Worm (Caenorhabditis elegans) whole organism, L4 larva: ENCODE data around the gene C36B7.5.

Source experiments
- D1046.2 ChIP-seq: fragments of 200-800 bp; sonication (Bioruptor generic); IDR thresholded peaks from 2 replicates; pipeline ENCODE4 v1.3.6; 2022; ENCODE audit warnings: missing genetic modification characterization, missing compliant biosample characterization
- F10B5.3 ChIP-seq: sonication (generic microtip); optimal IDR thresholded peaks from 2 replicates; lab custom pipeline; 2016; ENCODE audit warnings: mild to moderate bottlenecking, missing genetic modification characterization, missing compliant biosample characterization
- F26F4.8 ChIP-seq: fragments of 200-800 bp; sonication (Bioruptor generic); conservative IDR thresholded peaks from 2 replicates; pipeline ENCODE4 v1.3.6; 2022; ENCODE audit warnings: missing genetic modification characterization, missing compliant biosample characterization
- F49E8.2 ChIP-seq: sonication (generic microtip); optimal IDR thresholded peaks from 2 replicates; lab custom pipeline; 2016; ENCODE audit warnings: missing compliant biosample characterization, mild to moderate bottlenecking, missing genetic modification characterization, borderline replicate concordance
- R02D3.7 ChIP-seq: fragments of 150-350 bp; sonication (generic microtip); optimal IDR thresholded peaks from 3 replicates; lab custom pipeline; 2014; ENCODE audit warnings: missing biosample characterization, missing genetic modification characterization
- ZK337.2 ChIP-seq: fragments of 200-800 bp; sonication (Bioruptor generic); IDR thresholded peaks from 2 replicates; pipeline ENCODE4 v1.3.6; 2022; ENCODE audit warnings: missing genetic modification reagents, missing genetic modification characterization, missing compliant biosample characterization
- aha-1 ChIP-seq: fragments of 150-350 bp; peaks from one replicate; lab custom pipeline; 2014; ENCODE audit warnings: missing biosample characterization, missing genetic modification characterization
- arid-1 ChIP-seq: fragments of 200-800 bp; sonication (Bioruptor generic); conservative IDR thresholded peaks from 2 replicates; pipeline ENCODE4 v1.3.6; 2022; ENCODE audit warnings: missing genetic modification reagents, missing genetic modification characterization, missing compliant biosample characterization
- attf-4 ChIP-seq: sonication (generic microtip); optimal IDR thresholded peaks from 3 replicates; lab custom pipeline; 2017; ENCODE audit warnings: missing biosample characterization, missing genetic modification characterization
- ceh-20 ChIP-seq: fragments of 200-800 bp; sonication (Bioruptor generic); IDR thresholded peaks from 2 replicates; pipeline ENCODE4 v1.3.6; 2022; ENCODE audit warnings: missing genetic modification reagents, missing genetic modification characterization, missing compliant biosample characterization
- ceh-62 ChIP-seq: sonication (generic microtip); optimal IDR thresholded peaks from 2 replicates; lab custom pipeline; 2017; ENCODE audit warnings: missing biosample characterization, missing genetic modification characterization
- ces-1 ChIP-seq: fragments of 150-350 bp; sonication (generic microtip); optimal IDR thresholded peaks from 4 replicates; lab custom pipeline; 2014; ENCODE audit warnings: missing biosample characterization, missing genetic modification reagents, missing genetic modification characterization
- daf-12 ChIP-seq: fragments of 150-350 bp; optimal IDR thresholded peaks from 2 replicates; lab custom pipeline; 2014; ENCODE audit warnings: missing biosample characterization, missing genetic modification reagents, missing genetic modification characterization
- daf-16 ChIP-seq, 3 experiments: sonication (generic microtip); optimal IDR thresholded peaks; 2 replicates each; lab custom pipeline; 2016 to 2017; ENCODE audit warnings: missing genetic modification characterization in 3 of 3, missing genetic modification reagents in 3 of 3, mild to moderate bottlenecking in 2 of 3, missing compliant biosample characterization in 2 of 3, missing biosample characterization in 1 of 3, moderate library complexity in 1 of 3
- dmd-8 ChIP-seq: fragments of 200-800 bp; sonication (Bioruptor generic); IDR thresholded peaks from 2 replicates; pipeline ENCODE4 v1.3.6; 2022; ENCODE audit warnings: missing genetic modification characterization, missing compliant biosample characterization
- fkh-10 ChIP-seq: fragments of 150-350 bp; optimal IDR thresholded peaks from 2 replicates; lab custom pipeline; 2014; ENCODE audit warnings: missing biosample characterization, missing genetic modification reagents, missing genetic modification characterization
- fos-1 ChIP-seq: fragments of 150-350 bp; optimal IDR thresholded peaks from 2 replicates; lab custom pipeline; 2014; ENCODE audit warnings: missing biosample characterization, missing genetic modification characterization
- gei-8 ChIP-seq: fragments of 200-800 bp; sonication (Bioruptor generic); optimal IDR thresholded peaks from 2 replicates; lab custom pipeline; 2018; ENCODE audit warnings: mild to moderate bottlenecking, missing genetic modification characterization, missing compliant biosample characterization
- hif-1 ChIP-seq, 2 experiments: sonication (generic microtip); optimal IDR thresholded peaks; 2 replicates each; lab custom pipeline; 2016 to 2017; ENCODE audit warnings: missing compliant biosample characterization in 2 of 2, missing genetic modification characterization in 2 of 2, missing genetic modification reagents in 2 of 2, missing genotype in 2 of 2, mild to moderate bottlenecking in 1 of 2
- hlh-30 ChIP-seq: sonication (generic microtip); optimal IDR thresholded peaks from 2 replicates; lab custom pipeline; 2017; ENCODE audit warnings: antibody characterized with exemption, mild to moderate bottlenecking, missing genetic modification characterization, missing compliant biosample characterization; ENCODE audit not compliant: insufficient read depth
- jun-1 ChIP-seq: fragments of 150-350 bp; optimal IDR thresholded peaks from 2 replicates; lab custom pipeline; 2014; ENCODE audit warnings: missing biosample characterization, missing genetic modification reagents, missing genetic modification characterization
- lin-38 ChIP-seq: fragments of 200-800 bp; sonication (Bioruptor generic); IDR thresholded peaks from 2 replicates; pipeline ENCODE4 v1.3.6; 2022; ENCODE audit warnings: missing genetic modification reagents, missing genetic modification characterization, missing compliant biosample characterization
- lsy-2 ChIP-seq, 2 experiments: fragments of 150-350 bp in 1 of 2; sonication (generic microtip) in 1 of 2; optimal IDR thresholded peaks; 2 replicates each; lab custom pipeline; 2014 to 2017; ENCODE audit warnings: missing biosample characterization in 2 of 2, missing genetic modification characterization in 2 of 2
- madf-9 ChIP-seq: fragments of 200-800 bp; sonication (Bioruptor generic); conservative IDR thresholded peaks from 2 replicates; pipeline ENCODE4 v1.3.6; 2022; ENCODE audit warnings: missing genetic modification reagents, missing genetic modification characterization, missing compliant biosample characterization
- mes-2 ChIP-seq: sonication (generic microtip); optimal IDR thresholded peaks from 2 replicates; lab custom pipeline; 2016; ENCODE audit warnings: missing genotype, mild to moderate bottlenecking, missing genetic modification characterization, missing compliant biosample characterization; ENCODE audit not compliant: poor library complexity, severe bottlenecking
- mxl-2 ChIP-seq: fragments of 200-800 bp; sonication (Bioruptor generic); conservative IDR thresholded peaks from 2 replicates; pipeline ENCODE4 v1.3.6; 2022; ENCODE audit warnings: missing genetic modification reagents, missing genetic modification characterization, missing compliant biosample characterization
- nhr-111 ChIP-seq: fragments of 200-800 bp; sonication (Bioruptor generic); optimal IDR thresholded peaks from 2 replicates; lab custom pipeline; 2018; ENCODE audit warnings: mild to moderate bottlenecking, missing genetic modification characterization, missing compliant biosample characterization
- nhr-237 ChIP-seq: sonication (generic microtip); optimal IDR thresholded peaks from 2 replicates; lab custom pipeline; 2017; ENCODE audit warnings: missing biosample characterization, missing genetic modification characterization
- nhr-76 ChIP-seq: fragments of 150-350 bp; optimal IDR thresholded peaks from 2 replicates; lab custom pipeline; 2014; ENCODE audit warnings: missing biosample characterization, missing genetic modification characterization
- nhr-77 ChIP-seq: fragments of 150-350 bp; optimal IDR thresholded peaks from 2 replicates; lab custom pipeline; 2014; ENCODE audit warnings: missing biosample characterization, missing genetic modification characterization
- skn-1 ChIP-seq: fragments of 150-350 bp; optimal IDR thresholded peaks from 2 replicates; lab custom pipeline; 2014; ENCODE audit warnings: missing biosample characterization, missing genetic modification characterization
- snpc-1.2 ChIP-seq: fragments of 200-800 bp; sonication (Bioruptor generic); IDR thresholded peaks from 2 replicates; pipeline ENCODE4 v1.3.6; 2022; ENCODE audit warnings: missing genetic modification reagents, missing genetic modification characterization, missing compliant biosample characterization
- spr-1 ChIP-seq: sonication (generic microtip); optimal IDR thresholded peaks from 2 replicates; lab custom pipeline; 2016; ENCODE audit warnings: mild to moderate bottlenecking, missing genetic modification characterization, missing compliant biosample characterization
- tag-97 ChIP-seq: fragments of 200-800 bp; sonication (Bioruptor generic); IDR thresholded peaks from 2 replicates; pipeline ENCODE4 v1.3.6; 2022; ENCODE audit warnings: missing genetic modification characterization, missing compliant biosample characterization
- tra-1 ChIP-seq: fragments of 200-800 bp; sonication (Bioruptor generic); IDR thresholded peaks from 2 replicates; pipeline ENCODE4 v1.3.6; 2022; ENCODE audit warnings: missing genetic modification reagents, missing genetic modification characterization, missing compliant biosample characterization
- unc-130 ChIP-seq: sonication (generic microtip); optimal IDR thresholded peaks from 2 replicates; lab custom pipeline; 2016; ENCODE audit warnings: missing genetic modification reagents, missing genetic modification characterization, missing compliant biosample characterization
- unc-62 ChIP-seq, 3 experiments: fragments of 150-350 bp in 1 of 3; sonication (generic microtip); optimal IDR thresholded peaks in 2 of 3; peaks in 1 of 3; 1 replicate in 1 of 3; 2 replicates in 2 of 3; lab custom pipeline; 2014 to 2017; ENCODE audit warnings: missing biosample characterization in 3 of 3, missing genetic modification characterization in 3 of 3, missing genetic modification reagents in 3 of 3, missing genotype in 1 of 3
- zip-2 ChIP-seq: fragments of 150-350 bp; optimal IDR thresholded peaks from 2 replicates; lab custom pipeline; 2014; ENCODE audit warnings: missing biosample characterization, missing genetic modification characterization
- ztf-11 ChIP-seq: fragments of 150-350 bp; optimal IDR thresholded peaks from 2 replicates; lab custom pipeline; 2014; ENCODE audit warnings: missing biosample characterization, missing genetic modification characterization

The C36B7.5 gene

DNA sequence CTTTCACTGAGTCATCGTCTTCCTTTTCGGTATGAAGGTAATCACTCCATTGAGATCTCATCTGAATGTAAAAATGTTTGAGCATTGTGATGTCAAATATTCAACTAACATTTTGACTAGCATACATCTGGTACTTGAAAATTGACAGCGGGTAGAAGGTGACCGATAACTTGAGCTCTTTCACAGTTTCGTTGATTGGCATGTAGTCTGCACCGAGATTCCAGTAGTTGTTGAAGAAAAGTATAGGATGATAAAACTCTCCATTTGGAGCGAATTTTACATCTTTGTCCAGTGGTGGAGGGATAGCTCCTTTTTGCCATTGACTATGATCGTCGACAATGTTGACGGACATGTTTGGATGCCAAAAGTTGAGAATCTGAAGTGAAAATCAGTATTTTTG, 2.8 kb upstream of the C36B7.5 start:
- TF ChIP-seq R02D3.7: no peak
- no peak for TF ChIP-seq hif-1 (tag; optimal IDR thresholded peaks at IDR 0.05; lab: Kevin White, UChicago)
- peak; percentile 66 for TF ChIP-seq aha-1 (tag; lab: Kevin White, UChicago)
- peak in 1 of 2 experiments; percentile 55 for TF ChIP-seq unc-62 (GFP tag; optimal IDR thresholded peaks at IDR 0.05 in 1 of 2; lab: Kevin White, UChicago)
- TF ChIP-seq unc-62 (tag; optimal IDR thresholded peaks at IDR 0.05; lab: Kevin White, UChicago): no peak

DNA sequence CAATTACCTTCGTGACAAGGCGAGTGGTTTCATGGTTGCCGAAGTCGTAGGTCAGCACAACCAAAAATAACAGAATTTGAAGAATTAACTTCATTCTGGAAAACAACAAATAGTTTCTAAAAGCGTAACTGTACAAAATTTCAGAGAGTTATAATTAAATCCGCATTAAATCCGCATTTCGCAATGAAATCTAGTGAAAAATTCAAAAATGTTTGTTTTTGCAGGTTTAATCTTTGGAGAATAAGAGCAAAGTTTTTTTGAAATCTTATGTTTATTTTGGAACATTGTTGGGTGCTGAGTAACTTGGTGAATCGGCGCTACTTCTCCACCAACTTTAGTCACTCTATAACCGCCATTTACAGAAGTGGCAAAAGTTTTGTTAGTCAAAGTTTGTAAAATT, 10.3 kb downstream of the C36B7.5 start, which contains the start of gene C36B7.4:
Gene C36B7.4, minus strand, starts transcription at position 101 of the 400 bp plus-strand sequence.
- TF ChIP-seq dmd-8 (GFP tag; lab: Robert Waterston, UW) (no peak), attf-4 (no peak), arid-1 (GFP tag; lab: Robert Waterston, UW) (no peak), ces-1 (no peak), unc-62 (GFP tag; optimal IDR thresholded peaks at IDR 0.05 in 1 of 2; lab: Kevin White, UChicago) (peak in 1 of 2 experiments; percentile 58), unc-62 (tag; optimal IDR thresholded peaks at IDR 0.05; lab: Kevin White, UChicago) (no peak)

DNA sequence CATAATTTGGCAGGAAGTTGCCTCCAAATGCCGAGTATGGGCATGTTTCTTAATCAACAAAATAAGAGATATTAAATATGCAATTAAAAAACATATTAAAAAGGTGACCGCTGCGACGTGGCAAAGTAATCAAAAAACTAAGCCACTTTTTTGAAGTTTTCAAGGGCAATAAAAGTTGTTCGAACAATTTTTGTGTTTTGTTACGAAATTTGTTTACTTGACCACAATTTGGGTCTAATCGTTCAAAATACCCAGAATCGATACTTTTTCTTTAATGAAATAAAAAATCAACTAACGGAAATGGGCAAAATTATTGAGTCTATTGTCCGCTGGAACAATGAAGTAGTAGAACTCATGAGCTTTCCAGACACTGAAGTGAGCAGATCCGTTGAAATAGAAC, 11.2 kb downstream of the C36B7.5 start, which contains the start of gene Y1B5A.1:
Gene Y1B5A.1, plus strand, starts transcription at position 301 of the 400 bp plus-strand sequence.
- TF ChIP-seq unc-130 (no peak), skn-1 (tag; lab: Kevin White, UChicago) (no peak)

DNA sequence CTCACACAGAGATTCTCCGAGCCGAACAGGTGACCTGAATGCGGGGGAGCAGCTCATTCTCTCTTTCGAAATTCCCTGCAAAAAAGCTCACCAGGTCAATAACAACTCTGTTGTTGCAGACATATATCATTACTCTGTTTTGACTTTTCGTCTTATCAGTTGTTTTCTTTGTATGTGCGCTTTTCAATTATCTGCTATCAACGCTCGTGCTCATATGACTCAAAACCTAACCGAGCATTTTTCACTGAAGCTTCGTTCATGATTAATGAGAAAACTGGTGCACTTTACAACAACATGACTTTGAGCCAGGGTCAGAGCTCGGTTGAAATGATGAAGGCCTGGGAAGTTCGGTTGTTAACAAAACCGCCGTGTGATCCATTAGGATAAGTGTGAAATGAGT, 19.8 kb downstream of the C36B7.5 start:
- TF ChIP-seq F26F4.8 (GFP tag; lab: Robert Waterston, UW) (no peak), daf-16 (GFP tag; optimal IDR thresholded peaks at IDR 0.05; lab: Kevin White, UChicago) (peak in 1 of 2 experiments; percentile 89), daf-16 (tag; optimal IDR thresholded peaks at IDR 0.05; lab: Kevin White, UChicago) (no peak), gei-8 (GFP tag; lab: Kevin White, UChicago) (no peak), mxl-2 (GFP tag; lab: Robert Waterston, UW) (no peak), mes-2 (tag; lab: Kevin White, UChicago) (no peak), aha-1 (tag; lab: Kevin White, UChicago) (peak; percentile 51), jun-1 (tag; lab: Kevin White, UChicago) (no peak), ceh-20 (no peak), nhr-77 (no peak), unc-62 (GFP tag; optimal IDR thresholded peaks at IDR 0.05 in 1 of 2; lab: Kevin White, UChicago) (no peak), unc-62 (tag; optimal IDR thresholded peaks at IDR 0.05; lab: Kevin White, UChicago) (no peak), zip-2 (no peak), daf-12 (tag; lab: Kevin White, UChicago) (no peak), snpc-1.2 (GFP tag; lab: Robert Waterston, UW) (no peak), fos-1 (tag; lab: Kevin White, UChicago) (no peak), tag-97 (GFP tag; lab: Robert Waterston, UW) (no peak)
- TF ChIP-seq, all 104 proteins: peak for 2

DNA sequence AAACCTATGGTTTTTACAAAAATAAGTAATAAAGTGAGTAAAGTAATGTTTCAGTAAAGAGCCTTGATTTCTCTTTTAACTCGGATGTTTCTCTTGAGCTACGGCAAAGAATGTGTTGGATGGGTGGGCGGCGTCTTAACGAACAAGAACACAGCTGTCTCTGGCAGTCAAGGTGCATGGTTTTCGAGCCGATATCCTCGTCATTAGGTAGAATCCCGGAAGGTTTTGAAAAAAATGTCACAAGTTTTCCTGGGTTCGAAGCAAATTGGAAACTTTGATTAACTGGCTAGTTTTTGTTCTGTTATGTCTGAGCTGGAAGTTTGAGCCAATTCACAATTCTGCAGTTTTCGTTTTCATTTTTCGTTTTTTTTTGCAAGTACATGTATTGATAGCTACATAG, 21.0 kb downstream of the C36B7.5 start, which contains the start of gene B0403.6:
Gene B0403.6, minus strand, starts transcription at position 101 of the 400 bp plus-strand sequence.
- TF ChIP-seq hlh-30 (tag; lab: Kevin White, UChicago): no peak
- no peak for TF ChIP-seq nhr-111 (GFP tag; lab: Kevin White, UChicago)

DNA sequence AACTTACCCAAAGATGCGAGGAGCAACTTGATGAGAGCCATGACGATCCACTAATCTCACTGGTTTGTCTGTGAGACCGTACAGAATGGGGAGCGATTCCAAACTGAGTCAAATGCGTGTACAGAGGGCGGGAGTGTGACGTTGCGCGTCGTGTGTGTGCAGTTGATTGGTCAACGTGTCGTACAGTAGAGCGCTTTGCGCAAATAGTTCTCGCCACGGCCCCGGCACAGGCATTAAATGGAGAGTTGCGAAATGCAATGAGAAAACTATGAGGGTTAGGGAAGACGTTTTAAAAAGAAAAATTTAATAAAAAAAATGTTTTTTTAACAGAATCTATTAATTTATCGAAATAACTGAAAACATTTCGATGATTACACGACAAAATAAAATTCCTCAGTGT, 27.8 kb downstream of the C36B7.5 start, which contains the start of gene pdi-6:
Gene pdi-6, minus strand, starts transcription at position 164 of the 400 bp plus-strand sequence.
- peak; percentile 99 for TF ChIP-seq lin-38 (GFP tag; lab: Robert Waterston, UW)
- TF ChIP-seq lsy-2 (tag; optimal IDR thresholded peaks at IDR 0.05; lab: Kevin White, UChicago): peak; percentile 81 to 93
- no peak for TF ChIP-seq dmd-8 (GFP tag; lab: Robert Waterston, UW)
- no peak for TF ChIP-seq R02D3.7
- peak; percentile 58 for TF ChIP-seq spr-1
- no peak for TF ChIP-seq nhr-237 (tag; lab: Kevin White, UChicago)
- no peak for TF ChIP-seq F26F4.8 (GFP tag; lab: Robert Waterston, UW)
- peak; percentile 64 for TF ChIP-seq F10B5.3
- TF ChIP-seq hif-1 (tag; optimal IDR thresholded peaks at IDR 0.05; lab: Kevin White, UChicago): peak; percentile 26 to 86
- TF ChIP-seq attf-4: no peak
- TF ChIP-seq D1046.2: 0 out of 2 replicates have a peak, but pooled peaks have one; percentile 70
- TF ChIP-seq fkh-10 (GFP tag; lab: Kevin White, UChicago): peak; percentile 60
- TF ChIP-seq ztf-11: no peak
- no peak for TF ChIP-seq nhr-76 (tag; lab: Kevin White, UChicago)
- TF ChIP-seq fos-1 (tag; lab: Kevin White, UChicago): no peak
- TF ChIP-seq ZK337.2 (GFP tag; lab: Robert Waterston, UW): 0 out of 2 replicates have a peak, but pooled peaks have one; percentile 59
- TF ChIP-seq ceh-62: no peak
- TF ChIP-seq F49E8.2 (tag; lab: Kevin White, UChicago): no peak
- peak; percentile 96 for TF ChIP-seq mes-2 (tag; lab: Kevin White, UChicago)
- TF ChIP-seq tra-1 (GFP tag; lab: Robert Waterston, UW): peak; percentile 81
- peak; percentile 85 for TF ChIP-seq madf-9 (GFP tag; lab: Robert Waterston, UW)
- peak; percentile 90 for TF ChIP-seq hlh-30 (tag; lab: Kevin White, UChicago)
